Worm (Caenorhabditis elegans): Measurements from ENCODE around the gene Y59A8B.19.
"Not testable (repeated sequence)": the region's sequence is repeated elsewhere in the genome, so short reads cannot be mapped to it uniquely, and the experiment has no call there.

Gene Y59A8B.19

DNA sequence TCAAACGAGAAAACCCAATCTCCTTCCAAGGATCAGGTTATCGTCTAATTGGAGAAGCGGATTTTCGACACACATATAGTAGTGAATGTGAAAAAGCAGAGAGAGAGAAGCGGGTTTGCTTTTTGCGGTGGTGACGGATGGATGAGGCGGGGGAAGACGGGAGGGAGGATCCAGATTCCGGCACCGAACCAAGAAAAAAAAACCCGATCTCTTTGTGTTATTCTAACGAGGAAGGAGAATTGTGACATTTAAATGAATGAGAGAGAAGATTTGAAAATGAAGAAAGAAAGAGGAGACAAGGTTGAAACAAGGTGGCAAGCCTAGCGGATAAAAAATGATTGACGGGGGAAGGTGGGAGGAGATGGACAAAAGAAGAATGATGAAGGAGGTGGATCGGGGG, 3.2 kb upstream of the Y59A8B.19 start:
- peak; percentile 65 for TF ChIP-seq blmp-1 (tag; optimal IDR thresholded peaks at IDR 0.05)
- peak; percentile 33 for TF ChIP-seq nhr-85 (tag)
- no peak for TF ChIP-seq lin-35 (GFP tag; optimal IDR thresholded peaks at IDR 0.05)

- TF ChIP-seq swsn-7 (tag; optimal IDR thresholded peaks at IDR 0.05) (no peak), zip-4 (GFP tag; optimal IDR thresholded peaks at IDR 0.05) (no peak), blmp-1 (tag; optimal IDR thresholded peaks at IDR 0.05) (no peak), mdl-1 (tag; optimal IDR thresholded peaks at IDR 0.05) (no peak), ama-1 (optimal IDR thresholded peaks at IDR 0.05) (no peak), ceh-8 (GFP tag; optimal IDR thresholded peaks at IDR 0.05) (no peak), alr-1 (tag; optimal IDR thresholded peaks at IDR 0.05; ENCODE audit: borderline replicate concordance) (no peak)
These were observed 1.6 kb downstream of the Y59A8B.19 start for ce11 chrV:18008680-18009079.

DNA sequence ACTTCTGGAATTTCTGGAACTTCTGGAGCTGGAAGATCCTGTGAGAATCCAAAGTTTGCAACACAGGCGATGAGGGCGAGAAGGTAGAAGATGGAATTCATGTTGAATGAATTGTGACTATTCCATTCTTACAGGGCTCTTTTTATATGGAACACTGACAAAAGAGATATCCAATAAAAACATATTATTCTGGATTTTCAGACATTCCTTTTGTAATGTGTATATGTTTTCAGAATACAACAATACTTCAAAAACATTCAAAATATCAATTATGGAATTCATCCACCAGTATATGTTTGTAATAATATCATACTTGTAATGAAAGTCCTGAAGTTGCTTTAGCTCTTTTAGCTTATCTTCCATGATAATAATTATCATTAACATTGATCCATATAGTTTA, 3.7 kb downstream of the Y59A8B.19 start, which contains the start of gene Y59A8B.26:
TSS of gene Y59A8B.26 (minus strand) at position 101 of the 400 bp plus-strand sequence.
- not testable (repeated sequence) for TF ChIP-seq nhr-20, nhr-237, unc-30 (tag; optimal IDR thresholded peaks at IDR 0.05)

DNA sequence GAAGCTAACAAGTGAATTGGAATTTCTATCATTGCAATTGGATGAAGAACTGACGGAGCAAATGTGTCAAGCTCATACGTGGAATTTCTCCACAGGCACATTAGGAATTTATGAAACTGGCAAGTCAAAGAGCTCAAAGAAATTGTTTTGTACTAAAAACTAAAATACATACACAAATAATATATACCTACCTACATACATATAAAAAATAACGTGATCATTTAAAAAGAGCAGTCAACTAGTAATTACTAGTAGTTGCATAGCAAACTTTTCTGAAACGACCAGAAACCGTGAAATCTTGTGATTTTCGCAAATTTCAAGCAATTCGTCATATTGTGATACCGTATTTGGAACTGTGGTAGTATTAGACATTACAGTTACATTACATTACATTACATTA, 7.1 kb downstream of the Y59A8B.19 start, which contains the start of gene srh-133:
TSS of gene srh-133 (minus strand) at position 101 of the 400 bp plus-strand sequence.
- TF ChIP-seq rnt-1 (tag; optimal IDR thresholded peaks at IDR 0.05): no peak
- no peak for TF ChIP-seq C04F5.9 (tag; optimal IDR thresholded peaks at IDR 0.05)
- no peak for TF ChIP-seq nhr-12 (tag; optimal IDR thresholded peaks at IDR 0.05)
- TF ChIP-seq nhr-90 (tag; optimal IDR thresholded peaks at IDR 0.05; ENCODE audit: poor library complexity): no peak
- no peak for TF ChIP-seq elt-3 (tag; optimal IDR thresholded peaks at IDR 0.05)
- no peak for TF ChIP-seq efl-3 (GFP tag; optimal IDR thresholded peaks at IDR 0.05)

DNA sequence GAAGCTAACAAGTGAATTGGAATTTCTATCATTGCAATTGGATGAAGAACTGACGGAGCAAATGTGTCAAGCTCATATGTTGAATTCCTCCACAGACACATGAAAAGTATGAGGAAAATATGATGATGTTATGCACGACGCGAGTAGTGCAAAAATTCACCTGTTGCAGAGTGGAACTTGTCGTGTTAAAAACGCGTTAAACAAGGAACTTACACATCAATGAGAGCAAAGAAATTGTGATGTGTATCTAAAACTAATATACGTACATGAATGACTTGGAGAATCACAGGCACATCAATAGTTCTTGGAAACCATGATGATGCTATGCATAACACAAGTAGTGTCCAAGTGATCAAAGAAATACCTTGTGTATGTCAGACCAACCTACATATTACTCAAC, 10.2 kb downstream of the Y59A8B.19 start, which contains the start of gene srh-134:
TSS of gene srh-134 (minus strand) at position 101 of the 400 bp plus-strand sequence.
- TF ChIP-seq pax-3 (tag; optimal IDR thresholded peaks at IDR 0.05) (no peak), fkh-4 (tag; optimal IDR thresholded peaks at IDR 0.05; ENCODE audit: borderline replicate concordance) (no peak), sox-4 (tag; optimal IDR thresholded peaks at IDR 0.05) (no peak), lin-39 (tag; optimal IDR thresholded peaks at IDR 0.05) (no peak), nhr-20 (tag; optimal IDR thresholded peaks at IDR 0.05) (no peak), nhr-76 (tag; optimal IDR thresholded peaks at IDR 0.05) (no peak), snu-23 (GFP tag; optimal IDR thresholded peaks at IDR 0.05) (no peak), ama-1 (optimal IDR thresholded peaks at IDR 0.05) (no peak)

DNA sequence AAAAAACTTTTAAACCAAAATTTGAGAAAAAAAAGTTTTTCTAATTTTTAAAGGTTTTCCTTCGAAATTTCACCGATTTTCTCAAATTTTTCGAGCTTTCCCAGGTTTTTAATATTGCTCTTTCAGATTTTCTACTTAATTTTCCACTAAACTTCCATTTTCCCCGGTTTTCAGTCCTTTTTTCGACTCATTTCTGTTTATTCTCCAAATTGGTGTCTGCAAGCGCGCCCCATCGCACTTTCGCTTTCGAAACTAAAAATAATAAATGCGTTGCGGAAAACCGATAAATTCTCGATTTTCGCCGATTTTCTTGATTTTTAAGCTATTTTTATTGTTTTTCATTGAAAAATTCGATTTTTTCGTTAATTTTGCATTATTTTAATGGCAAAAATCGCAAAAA, 14.4 kb downstream of the Y59A8B.19 start:
- no peak for TF ChIP-seq dsc-1 (tag; optimal IDR thresholded peaks at IDR 0.05)
- TF ChIP-seq skn-1 (tag; optimal IDR thresholded peaks at IDR 0.05): no peak
- TF ChIP-seq dpl-1 (GFP tag; optimal IDR thresholded peaks at IDR 0.05): peak in 1 of 3 experiments; percentile 50
- no peak for TF ChIP-seq sup-37 (GFP tag; optimal IDR thresholded peaks at IDR 0.05)
- no peak for TF ChIP-seq fkh-4 (tag; optimal IDR thresholded peaks at IDR 0.05; ENCODE audit: borderline replicate concordance)
- TF ChIP-seq aly-2 (tag; optimal IDR thresholded peaks at IDR 0.05): no peak
- no peak for TF ChIP-seq efl-3 (GFP tag; optimal IDR thresholded peaks at IDR 0.05)
- TF ChIP-seq nhr-85 (tag): no peak
- peak; percentile 14 to 44 for TF ChIP-seq lin-35 (GFP tag; optimal IDR thresholded peaks at IDR 0.05)
- no peak for TF ChIP-seq elt-2 (tag; optimal IDR thresholded peaks at IDR 0.05)
- TF ChIP-seq blmp-1 (tag; optimal IDR thresholded peaks at IDR 0.05): peak; percentile 89
- TF ChIP-seq hpl-2 (GFP tag; optimal IDR thresholded peaks at IDR 0.05): no peak
- TF ChIP-seq snpc-4 (tag; optimal IDR thresholded peaks at IDR 0.05): no peak
- no peak for TF ChIP-seq isw-1 (GFP tag; IDR thresholded peaks at IDR 0.05)
- peak; percentile 25 for TF ChIP-seq mep-1 (tag; optimal IDR thresholded peaks at IDR 0.05)
- TF ChIP-seq nhr-90 (tag; optimal IDR thresholded peaks at IDR 0.05; ENCODE audit: poor library complexity): no peak
- no peak for TF ChIP-seq ztf-11 (tag; optimal IDR thresholded peaks at IDR 0.05)
- no peak for TF ChIP-seq rnt-1 (tag; optimal IDR thresholded peaks at IDR 0.05)
- no peak for TF ChIP-seq nhr-12 (tag; optimal IDR thresholded peaks at IDR 0.05)
- TF ChIP-seq aha-1 (tag; optimal IDR thresholded peaks at IDR 0.05): no peak
- TF ChIP-seq nhr-71 (tag; optimal IDR thresholded peaks at IDR 0.05): no peak
- no peak for TF ChIP-seq unc-30 (tag; optimal IDR thresholded peaks at IDR 0.05)
- no peak for TF ChIP-seq lin-13 (GFP tag; optimal IDR thresholded peaks at IDR 0.05)
- no peak for TF ChIP-seq ces-1 (GFP tag; optimal IDR thresholded peaks at IDR 0.05)
- no peak for TF ChIP-seq fos-1 (tag; optimal IDR thresholded peaks at IDR 0.05)
- TF ChIP-seq nhr-76 (tag; optimal IDR thresholded peaks at IDR 0.05): no peak
- TF ChIP-seq unc-62 (GFP tag; optimal IDR thresholded peaks at IDR 0.05): no peak
- TF ChIP-seq unc-130 (tag; optimal IDR thresholded peaks at IDR 0.05): no peak
